Fruit fly (Drosophila melanogaster) whole organism, embryonic: ENCODE measurements around the gene Fas2.

ENCODE experiments used
- Blimp-1 ChIP-seq: fragments of 200-800 bp; sonication (Bioruptor generic); optimal IDR thresholded peaks from 3 replicates; lab custom pipeline; 2018; ENCODE audit warnings: missing biosample characterization, missing genetic modification characterization, mild to moderate bottlenecking, moderate library complexity, missing genetic modification reagents
- CG10543 ChIP-seq: fragments of 200-800 bp; sonication (Bioruptor generic); optimal IDR thresholded peaks from 3 replicates; lab custom pipeline; 2017; ENCODE audit warnings: missing biosample characterization, mild to moderate bottlenecking, missing genetic modification characterization, moderate library complexity
- CG11504 ChIP-seq: fragments of 200-800 bp; sonication (Bioruptor generic); optimal IDR thresholded peaks from 3 replicates; lab custom pipeline; 2019; ENCODE audit warnings: missing biosample characterization, mild to moderate bottlenecking, missing genetic modification characterization, moderate library complexity
- CG14050 ChIP-seq: fragments of 200-800 bp; sonication (Bioruptor generic); IDR thresholded peaks from 3 replicates; pipeline ENCODE4 v1.3.6; 2022; ENCODE audit warnings: missing biosample characterization, missing genetic modification characterization
- CG14441 ChIP-seq: fragments of 200-800 bp; sonication (Bioruptor generic); IDR thresholded peaks from 2 replicates; pipeline ENCODE4 v1.3.6; 2022; ENCODE audit warnings: missing biosample characterization, missing genetic modification characterization
- CG16813 ChIP-seq: fragments of 200-800 bp; sonication (Bioruptor generic); IDR thresholded peaks from 3 replicates; pipeline ENCODE4 v1.3.6; 2022; ENCODE audit warnings: missing biosample characterization, missing genetic modification characterization; ENCODE audit not compliant: partially characterized antibody
- CG1792 ChIP-seq: fragments of 200-800 bp; sonication (Bioruptor generic); optimal IDR thresholded peaks from 2 replicates; lab custom pipeline; 2016; ENCODE audit warnings: missing biosample characterization, missing genetic modification characterization
- CG2120 ChIP-seq: fragments of 200-800 bp; sonication (Bioruptor generic); optimal IDR thresholded peaks from 3 replicates; lab custom pipeline; 2016; ENCODE audit warnings: missing biosample characterization, missing genetic modification characterization
- CG34376 ChIP-seq: fragments of 200-800 bp; sonication (Bioruptor generic); optimal IDR thresholded peaks from 2 replicates; lab custom pipeline; 2018; ENCODE audit warnings: missing biosample characterization, mild to moderate bottlenecking, missing genetic modification characterization
- CG9215 ChIP-seq: fragments of 200-800 bp; sonication (Bioruptor generic); IDR thresholded peaks from 2 replicates; pipeline ENCODE4 v1.3.6; 2022; ENCODE audit warnings: missing biosample characterization, missing genetic modification characterization
- CG9876 ChIP-seq: fragments of 200-800 bp; sonication (Bioruptor generic); optimal IDR thresholded peaks from 2 replicates; lab custom pipeline; 2016; ENCODE audit warnings: missing biosample characterization, missing genetic modification characterization
- Dref ChIP-seq: fragments of 200-800 bp; sonication (Bioruptor generic); IDR thresholded peaks from 2 replicates; pipeline ENCODE4 v1.3.6; 2022; ENCODE audit warnings: missing biosample characterization, missing genetic modification characterization
- Elba2 ChIP-seq: fragments of 200-800 bp; sonication (Bioruptor generic); optimal IDR thresholded peaks from 3 replicates; lab custom pipeline; 2016; ENCODE audit warnings: missing biosample characterization, missing genetic modification characterization
- Ets65A ChIP-seq: fragments of 200-800 bp; sonication (Bioruptor generic); peaks from one replicate; lab custom pipeline; 2016; ENCODE audit warnings: missing biosample characterization, missing genetic modification characterization
- Gug ChIP-seq: fragments of 200-800 bp; sonication (Bioruptor generic); IDR thresholded peaks from 4 replicates; pipeline ENCODE4 v1.3.6; 2022; ENCODE audit warnings: missing biosample characterization, missing genetic modification characterization
- Lim3 ChIP-seq: fragments of 200-800 bp; sonication (Bioruptor generic); IDR thresholded peaks from 2 replicates; pipeline ENCODE4 v1.3.6; 2022; ENCODE audit warnings: missing biosample characterization, missing genetic modification characterization
- Lpt ChIP-seq: fragments of >200 bp; optimal IDR thresholded peaks from 2 replicates; lab custom pipeline; 2018; ENCODE audit warnings: missing biosample characterization, missing genetic modification characterization
- MTF-1 ChIP-seq: fragments of 200-800 bp; sonication (Bioruptor generic); optimal IDR thresholded peaks from 2 replicates; lab custom pipeline; 2018; ENCODE audit warnings: missing biosample characterization, mild to moderate bottlenecking, missing genetic modification characterization, borderline replicate concordance
- Med ChIP-seq: fragments of 200-800 bp; sonication (Bioruptor generic); peaks from one replicate; lab custom pipeline; 2016; ENCODE audit warnings: missing biosample characterization, missing genetic modification characterization, mild to moderate bottlenecking, inconsistent platforms, moderate library complexity
- Opbp ChIP-seq: fragments of 200-800 bp; sonication (Bioruptor generic); IDR thresholded peaks from 3 replicates; pipeline ENCODE4 v1.3.6; 2022; ENCODE audit warnings: missing biosample characterization, missing genetic modification characterization; ENCODE audit not compliant: partially characterized antibody
- PHDP ChIP-seq: fragments of 200-800 bp; sonication (Bioruptor generic); optimal IDR thresholded peaks from 3 replicates; lab custom pipeline; 2018; ENCODE audit warnings: missing biosample characterization, mild to moderate bottlenecking, missing genetic modification characterization, moderate library complexity
- Sox100B ChIP-seq: fragments of 200-800 bp; sonication (Bioruptor generic); optimal IDR thresholded peaks from 3 replicates; lab custom pipeline; 2018; ENCODE audit warnings: missing biosample characterization, mild to moderate bottlenecking, missing genetic modification characterization
- Xbp1 ChIP-seq: fragments of 200-800 bp; sonication (Bioruptor generic); optimal IDR thresholded peaks from 3 replicates; lab custom pipeline; 2016; ENCODE audit warnings: missing biosample characterization, mild to moderate bottlenecking, missing genetic modification characterization
- bab2 ChIP-seq: fragments of 200-800 bp; sonication (Bioruptor generic); optimal IDR thresholded peaks from 2 replicates; lab custom pipeline; 2016; ENCODE audit warnings: missing biosample characterization, missing genetic modification characterization
- bbx ChIP-seq: fragments of 200-800 bp; sonication (Bioruptor generic); IDR thresholded peaks from 2 replicates; pipeline ENCODE4 v1.3.6; 2022; ENCODE audit warnings: missing biosample characterization, missing genetic modification characterization; ENCODE audit not compliant: partially characterized antibody
- br ChIP-seq: fragments of >200 bp; optimal IDR thresholded peaks from 2 replicates; lab custom pipeline; 2017
- crc ChIP-seq: fragments of 200-800 bp; sonication (Bioruptor generic); optimal IDR thresholded peaks from 2 replicates; lab custom pipeline; 2016; ENCODE audit warnings: missing biosample characterization, missing genetic modification characterization
- danr ChIP-seq: fragments of 200-800 bp; sonication (Bioruptor generic); IDR thresholded peaks from 2 replicates; pipeline ENCODE4 v1.3.6; 2022; ENCODE audit warnings: missing biosample characterization, missing genetic modification characterization
- exex ChIP-seq: fragments of 200-800 bp; sonication (Bioruptor generic); optimal IDR thresholded peaks from 4 replicates; lab custom pipeline; 2018; ENCODE audit warnings: missing biosample characterization, mild to moderate bottlenecking, missing genetic modification characterization, moderate library complexity
- gt ChIP-seq: fragments of 200-800 bp; sonication (Bioruptor generic); IDR thresholded peaks from 2 replicates; pipeline ENCODE4 v1.3.6; 2022; ENCODE audit warnings: missing biosample characterization, missing genetic modification characterization
- ham ChIP-seq: fragments of 200-800 bp; sonication (Bioruptor generic); IDR thresholded peaks from 2 replicates; pipeline ENCODE4 v1.3.6; 2022; ENCODE audit warnings: missing biosample characterization, missing genetic modification characterization
- klu ChIP-seq: fragments of 200-800 bp; sonication (Bioruptor generic); IDR thresholded peaks from 2 replicates; pipeline ENCODE4 v1.3.6; 2022; ENCODE audit warnings: missing biosample characterization, missing genetic modification characterization
- nom ChIP-seq: fragments of 200-800 bp; sonication (Bioruptor generic); optimal IDR thresholded peaks from 2 replicates; lab custom pipeline; 2017; ENCODE audit warnings: missing biosample characterization, missing genetic modification characterization, mild to moderate bottlenecking, moderate library complexity, missing genetic modification reagents
- onecut ChIP-seq: fragments of 200-800 bp; sonication (Bioruptor generic); IDR thresholded peaks from 2 replicates; pipeline ENCODE4 v1.3.6; 2022; ENCODE audit warnings: missing biosample characterization, missing genetic modification characterization
- psq ChIP-seq: fragments of 200-800 bp; sonication (Bioruptor generic); optimal IDR thresholded peaks from 2 replicates; lab custom pipeline; 2017; ENCODE audit warnings: missing biosample characterization, missing genetic modification characterization
- repo ChIP-seq: fragments of 200-800 bp; sonication (Bioruptor generic); optimal IDR thresholded peaks from 2 replicates; lab custom pipeline; 2016; ENCODE audit warnings: missing biosample characterization, missing genetic modification characterization
- sens ChIP-seq: fragments of 200-800 bp; sonication (Bioruptor generic); peaks from one replicate; lab custom pipeline; 2016; ENCODE audit warnings: missing biosample characterization, missing genetic modification characterization
- stc ChIP-seq: fragments of 200-800 bp; sonication (Bioruptor generic); IDR thresholded peaks from 2 replicates; pipeline ENCODE4 v1.3.6; 2022; ENCODE audit warnings: missing biosample characterization, missing genetic modification characterization
- stwl ChIP-seq: fragments of 200-800 bp; sonication (Bioruptor generic); optimal IDR thresholded peaks from 3 replicates; lab custom pipeline; 2018; ENCODE audit warnings: missing biosample characterization, mild to moderate bottlenecking, missing genetic modification characterization, moderate library complexity
- tio ChIP-seq: fragments of 200-800 bp; sonication (Bioruptor generic); optimal IDR thresholded peaks from 2 replicates; lab custom pipeline; 2017; ENCODE audit warnings: missing biosample characterization, missing genetic modification characterization, inconsistent platforms
- vvl ChIP-seq: fragments of 200-800 bp; sonication (Bioruptor generic); IDR thresholded peaks from 2 replicates; pipeline ENCODE4 v1.3.6; 2022; ENCODE audit warnings: missing biosample characterization, missing genetic modification characterization
- wdn ChIP-seq: fragments of 200-800 bp; sonication (Bioruptor generic); IDR thresholded peaks from 2 replicates; pipeline ENCODE4 v1.3.6; 2022; ENCODE audit warnings: missing biosample characterization, missing genetic modification characterization

The Fas2 gene

dm6 chrX:4185393-4185792, 20.5 kb downstream of the Fas2 start:
- TF ChIP-seq CG11504 (tag; lab: Kevin White, UChicago) = no peak

dm6 chrX:4178819-4179218, 27.1 kb downstream of the Fas2 start:
- TF ChIP-seq CG14050 (no peak), sens (GFP tag; lab: Kevin White, UChicago) (peak; percentile 40), Sox100B (GFP tag; lab: Kevin White, UChicago) (no peak), exex (tag; lab: Kevin White, UChicago) (no peak), Elba2 (peak; percentile 97)
- TF ChIP-seq, all 482 proteins: peak for 2

dm6 chrX:4177733-4178132, 28.2 kb downstream of the Fas2 start:
- TF ChIP-seq Opbp (GFP tag; lab: Robert Waterston, UW) = peak; percentile 25; the same call in 2 of the 3 replicates
- no peak for TF ChIP-seq Xbp1 (GFP tag; lab: Kevin White, UChicago)
- peak; percentile 43; the same call in 1 of the 2 replicates for TF ChIP-seq bbx (GFP tag; lab: Robert Waterston, UW)
- 0 out of 2 replicates have a peak, but pooled peaks have one; percentile 23 for TF ChIP-seq vvl (GFP tag; lab: Robert Waterston, UW)
- peak; percentile 94 for TF ChIP-seq stwl (tag; lab: Kevin White, UChicago)
- TF ChIP-seq CG16813 (GFP tag; lab: Robert Waterston, UW) = peak; percentile 48; the same call in 1 of the 3 replicates
- peak; percentile 21 for TF ChIP-seq Blimp-1 (GFP tag; lab: Kevin White, UChicago)
- TF ChIP-seq Dref (GFP tag; lab: Robert Waterston, UW) = 0 out of 2 replicates have a peak, but pooled peaks have one; percentile 13
- peak; percentile 37; the same call in 1 of the 2 replicates for TF ChIP-seq onecut (GFP tag; lab: Robert Waterston, UW)
- TF ChIP-seq Gug (GFP tag; lab: Robert Waterston, UW) = no peak
- no peak for TF ChIP-seq CG9215 (GFP tag; lab: Robert Waterston, UW)
- no peak for TF ChIP-seq klu
- TF ChIP-seq Lim3 = no peak
- no peak for TF ChIP-seq crc (GFP tag; lab: Kevin White, UChicago)

- TF ChIP-seq nom (GFP tag; lab: Kevin White, UChicago) = peak; percentile 50
- TF ChIP-seq gt (GFP tag; lab: Robert Waterston, UW) = no peak
Measured at dm6 chrX:4175805-4176204, 30.1 kb downstream of the Fas2 start.

DNA sequence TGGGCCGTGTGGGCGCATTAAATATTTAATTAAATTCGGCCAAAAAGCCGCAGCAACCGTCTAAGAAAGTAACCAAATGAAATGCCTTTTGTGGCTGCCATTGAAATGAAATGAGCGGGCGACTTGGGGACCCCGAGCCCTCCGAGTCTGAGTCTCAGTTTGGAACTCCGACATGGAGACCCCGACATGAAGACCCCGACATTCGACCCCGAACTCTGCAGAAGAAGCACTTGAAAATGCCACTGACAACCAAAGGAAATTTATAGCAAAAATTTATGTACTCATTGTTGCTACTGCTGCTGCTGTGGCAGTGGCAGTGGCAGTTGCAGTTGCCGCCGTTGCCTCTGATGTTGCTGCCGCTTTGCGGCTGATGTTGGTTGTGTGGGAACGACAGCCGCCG, 32.5 kb downstream of the Fas2 start:
- TF ChIP-seq MTF-1 (GFP tag; lab: Kevin White, UChicago) (no peak), tio (GFP tag; lab: Kevin White, UChicago) (no peak), Ets65A (GFP tag; lab: Kevin White, UChicago) (peak; percentile 78), bab2 (no peak)

dm6 chrX:4172143-4172771, 33.6 kb downstream of the Fas2 start:
- TF ChIP-seq danr (GFP tag; lab: Robert Waterston, UW) (no peak), CG1792 (no peak), psq (GFP tag; lab: Kevin White, UChicago) (no peak), Ets65A (GFP tag; lab: Kevin White, UChicago) (peak; percentile 82), repo (GFP tag; lab: Kevin White, UChicago) (no peak), sens (GFP tag; lab: Kevin White, UChicago) (peak; percentile 88), Lpt (GFP tag; lab: Kevin White, UChicago) (no peak), CG34376 (GFP tag; lab: Kevin White, UChicago) (no peak), CG9876 (no peak), PHDP (tag; lab: Kevin White, UChicago) (peak; percentile 1), stc (no peak), CG10543 (GFP tag; lab: Kevin White, UChicago) (no peak), Med (GFP tag; lab: Kevin White, UChicago) (peak; percentile 84), CG14441 (GFP tag; lab: Robert Waterston, UW) (peak; percentile 47), ham (GFP tag; lab: Robert Waterston, UW) (no peak), bbx (GFP tag; lab: Robert Waterston, UW) (no peak), CG2120 (GFP tag; lab: Kevin White, UChicago) (peak; percentile 27), wdn (GFP tag; lab: Robert Waterston, UW) (no peak), br (lab: Kevin White, UChicago) (no peak)
